Worm (Caenorhabditis elegans) whole organism, midembryonic: ENCODE data around the gene srx-19.
"Not testable (repeated sequence)": the region's sequence is repeated elsewhere in the genome, so short reads cannot be mapped to it uniquely, and the experiment has no call there.

ENCODE experiments used
- T22C8.4 ChIP-seq: fragments of 200-800 bp; sonication (Bioruptor generic); IDR thresholded peaks from 2 replicates; pipeline ENCODE4 v1.3.6; 2022; ENCODE audit warnings: missing genetic modification characterization, missing compliant biosample characterization
- cog-1 ChIP-seq: sonication (generic microtip); optimal IDR thresholded peaks from 2 replicates; lab custom pipeline; 2016; ENCODE audit warnings: missing genetic modification characterization, missing compliant biosample characterization
- flt-1 ChIP-seq: fragments of 200-800 bp; sonication (Bioruptor generic); IDR thresholded peaks from 2 replicates; pipeline ENCODE4 v1.3.6; 2022; ENCODE audit warnings: missing genetic modification characterization, missing compliant biosample characterization
- klf-2 ChIP-seq: fragments of 200-800 bp; sonication (Bioruptor generic); conservative IDR thresholded peaks from 2 replicates; pipeline ENCODE4 v1.3.6; 2022; ENCODE audit warnings: missing genetic modification reagents, missing genetic modification characterization, missing compliant biosample characterization
- med-1 ChIP-seq: sonication (generic microtip); optimal IDR thresholded peaks from 2 replicates; lab custom pipeline; 2017; ENCODE audit warnings: missing genetic modification characterization, mild to moderate bottlenecking, missing compliant biosample characterization, antibody characterized with exemption, missing genetic modification reagents; ENCODE audit not compliant: insufficient read depth
- ref-1 ChIP-seq: fragments of 200-800 bp; sonication (Bioruptor generic); conservative IDR thresholded peaks from 2 replicates; pipeline ENCODE4 v1.3.6; 2022; ENCODE audit warnings: missing genetic modification reagents, missing genetic modification characterization, missing compliant biosample characterization
- tab-1 ChIP-seq: fragments of 200-800 bp; sonication (Bioruptor generic); IDR thresholded peaks from 2 replicates; pipeline ENCODE4 v1.3.6; 2022; ENCODE audit warnings: missing genetic modification characterization, missing compliant biosample characterization
- ztf-23 ChIP-seq: fragments of 200-800 bp; sonication (Bioruptor generic); IDR thresholded peaks from 2 replicates; pipeline ENCODE4 v1.3.6; 2022; ENCODE audit warnings: missing genetic modification reagents, missing genetic modification characterization, missing compliant biosample characterization
- ztf-29 ChIP-seq: fragments of 200-800 bp; sonication (Bioruptor generic); IDR thresholded peaks from 2 replicates; pipeline ENCODE4 v1.3.6; 2022; ENCODE audit warnings: missing genetic modification reagents, missing genetic modification characterization, missing compliant biosample characterization

srx-19 gene

DNA sequence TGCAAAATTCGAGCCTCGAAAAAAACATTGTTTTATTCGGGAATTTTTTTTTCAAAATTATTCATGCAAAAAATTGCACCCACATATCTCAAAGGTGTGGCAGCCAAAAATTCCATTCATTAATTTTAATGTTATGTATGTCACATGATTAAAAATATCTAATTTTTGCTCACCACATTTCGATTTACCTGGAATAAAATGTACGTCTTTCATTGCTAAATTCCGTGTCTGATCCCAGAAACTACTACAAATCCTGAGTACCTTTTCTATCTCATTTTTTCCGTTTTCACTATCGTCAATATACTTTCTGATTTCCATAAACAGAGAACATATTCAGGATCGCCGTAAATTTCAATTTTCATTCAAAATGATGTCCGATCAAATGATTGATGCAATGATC is at the start of gene srx-19:
srx-19 (plus strand) TSS at position 301 of the 400 bp plus-strand sequence.
- TF ChIP-seq T22C8.4 (no peak), klf-2 (GFP tag; lab: Robert Waterston, UW) (no peak), tab-1 (GFP tag; lab: Robert Waterston, UW) (no peak), ztf-29 (GFP tag; lab: Robert Waterston, UW) (no peak), ztf-23 (GFP tag; lab: Robert Waterston, UW) (no peak), cog-1 (no peak), ref-1 (GFP tag; lab: Robert Waterston, UW) (no peak), flt-1 (no peak), med-1 (GFP tag; lab: Kevin White, UChicago) (no peak)

DNA sequence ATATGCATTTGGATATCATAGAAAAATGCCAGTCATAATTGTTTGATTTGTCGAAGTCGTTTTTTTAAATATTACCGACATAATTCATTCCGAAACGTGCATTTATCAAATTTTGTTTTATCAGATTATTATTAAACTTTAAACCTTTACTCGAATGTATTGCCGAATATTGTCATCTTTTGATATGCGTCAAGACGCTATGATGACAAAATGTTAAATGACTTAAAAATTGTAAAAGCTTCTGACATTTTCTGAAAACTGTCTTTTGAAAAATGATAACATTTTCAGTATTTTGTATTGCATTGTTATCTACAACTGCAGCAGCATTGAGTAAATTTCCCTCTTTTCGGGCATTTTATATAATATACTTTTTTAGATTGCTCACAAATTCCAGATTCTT is 48.4 kb upstream of the srx-19 start, which contains the start of gene H20E11.3:
H20E11.3 (plus strand) TSS at position 195 of the 400 bp plus-strand sequence.
- no peak for TF ChIP-seq flt-1
- TF ChIP-seq tab-1 (GFP tag; lab: Robert Waterston, UW) = no peak
- TF ChIP-seq ztf-29 (GFP tag; lab: Robert Waterston, UW) = no peak
- TF ChIP-seq klf-2 (GFP tag; lab: Robert Waterston, UW) = no peak
- no peak for TF ChIP-seq cog-1
- no peak for TF ChIP-seq med-1 (GFP tag; lab: Kevin White, UChicago)
- no peak for TF ChIP-seq ref-1 (GFP tag; lab: Robert Waterston, UW)

ce11 chrIV:6827477-6827876 is 45.6 kb upstream of the srx-19 start, which contains the start of gene H20E11.2:
Gene H20E11.2, plus strand, starts transcription at chrIV:6827777.
- TF ChIP-seq tab-1 (GFP tag; lab: Robert Waterston, UW); T22C8.4; med-1 (GFP tag; lab: Kevin White, UChicago): not testable (repeated sequence)

ce11 chrIV:6829902-6830301 is 43.2 kb upstream of the srx-19 start, which contains the start of gene H20E11.1:
Gene H20E11.1, plus strand, starts transcription at chrIV:6830145.
- TF ChIP-seq med-1 (GFP tag; lab: Kevin White, UChicago) = no peak
- no peak for TF ChIP-seq klf-2 (GFP tag; lab: Robert Waterston, UW)
- no peak for TF ChIP-seq ref-1 (GFP tag; lab: Robert Waterston, UW)
- no peak for TF ChIP-seq tab-1 (GFP tag; lab: Robert Waterston, UW)
- TF ChIP-seq flt-1 = no peak
- TF ChIP-seq ztf-29 (GFP tag; lab: Robert Waterston, UW) = no peak
- no peak for TF ChIP-seq T22C8.4
- no peak for TF ChIP-seq cog-1
- TF ChIP-seq ztf-23 (GFP tag; lab: Robert Waterston, UW) = no peak

DNA sequence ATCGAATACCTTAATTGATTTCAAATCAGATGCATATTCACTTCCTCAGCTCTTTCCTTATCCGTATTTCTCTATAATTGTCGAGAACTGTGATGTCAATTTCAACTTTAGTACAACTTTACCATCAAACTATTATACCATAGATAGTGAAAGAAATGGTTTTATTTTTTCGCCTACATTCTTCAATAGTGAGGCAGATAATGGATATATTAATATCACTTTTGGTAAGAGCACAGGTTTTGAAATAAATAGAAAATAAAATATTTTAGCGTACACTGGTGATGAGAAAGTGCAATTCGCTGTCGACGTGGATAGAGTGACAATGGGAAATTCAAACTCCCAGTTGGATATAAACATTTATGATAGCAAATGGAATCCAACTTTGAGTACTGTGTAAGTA is 40.9 kb upstream of the srx-19 start:
- TF ChIP-seq ztf-29 (GFP tag; lab: Robert Waterston, UW) (no peak), ref-1 (GFP tag; lab: Robert Waterston, UW) (no peak), T22C8.4 (no peak), tab-1 (GFP tag; lab: Robert Waterston, UW) (no peak), flt-1 (no peak), klf-2 (GFP tag; lab: Robert Waterston, UW) (no peak), ztf-23 (GFP tag; lab: Robert Waterston, UW) (no peak), cog-1 (no peak), med-1 (GFP tag; lab: Kevin White, UChicago) (no peak)

DNA sequence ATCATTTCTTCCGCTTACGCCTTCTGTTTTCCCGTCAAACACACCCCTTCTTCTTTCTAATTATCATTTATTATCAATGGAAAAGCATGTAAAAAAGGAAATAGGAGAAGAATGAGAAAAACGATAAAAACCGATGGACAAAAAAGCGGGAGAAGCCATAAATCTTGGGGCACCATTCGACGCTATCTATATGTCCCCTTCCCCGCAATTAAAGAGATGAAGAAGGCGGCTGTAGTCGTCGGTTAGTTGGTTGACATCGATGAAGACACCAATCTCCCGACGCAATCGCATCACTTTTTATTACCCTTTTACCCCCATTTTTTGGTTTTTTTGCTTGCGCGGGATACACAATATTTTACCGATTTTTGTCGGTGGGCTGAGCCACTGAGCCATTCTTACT is 39.4 kb upstream of the srx-19 start:
- TF ChIP-seq ztf-29 (GFP tag; lab: Robert Waterston, UW) = no peak

DNA sequence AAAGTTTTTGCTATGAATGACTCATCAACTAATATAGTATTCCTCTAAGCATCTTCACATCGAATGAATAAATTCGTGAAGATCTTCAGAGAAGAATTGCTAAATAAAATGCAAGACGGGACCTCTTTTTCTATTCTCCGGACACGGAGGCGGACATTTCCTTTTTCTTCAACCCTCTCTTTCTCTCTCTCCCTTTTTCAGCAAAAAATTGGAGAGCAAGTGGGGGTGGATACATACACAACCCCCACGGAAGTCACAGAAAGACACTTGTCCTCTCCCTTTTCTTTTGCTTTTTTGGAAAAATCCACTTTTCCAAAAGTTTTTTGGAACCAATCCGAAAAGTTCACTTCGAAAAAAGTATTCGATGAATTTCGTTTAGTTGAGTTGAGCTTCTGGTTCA is 38.4 kb upstream of the srx-19 start:
- TF ChIP-seq ztf-23 (GFP tag; lab: Robert Waterston, UW) (no peak), ztf-29 (GFP tag; lab: Robert Waterston, UW) (no peak), flt-1 (no peak), cog-1 (no peak), med-1 (GFP tag; lab: Kevin White, UChicago) (no peak), T22C8.4 (no peak), klf-2 (GFP tag; lab: Robert Waterston, UW) (no peak), tab-1 (GFP tag; lab: Robert Waterston, UW) (no peak), ref-1 (GFP tag; lab: Robert Waterston, UW) (no peak)

DNA sequence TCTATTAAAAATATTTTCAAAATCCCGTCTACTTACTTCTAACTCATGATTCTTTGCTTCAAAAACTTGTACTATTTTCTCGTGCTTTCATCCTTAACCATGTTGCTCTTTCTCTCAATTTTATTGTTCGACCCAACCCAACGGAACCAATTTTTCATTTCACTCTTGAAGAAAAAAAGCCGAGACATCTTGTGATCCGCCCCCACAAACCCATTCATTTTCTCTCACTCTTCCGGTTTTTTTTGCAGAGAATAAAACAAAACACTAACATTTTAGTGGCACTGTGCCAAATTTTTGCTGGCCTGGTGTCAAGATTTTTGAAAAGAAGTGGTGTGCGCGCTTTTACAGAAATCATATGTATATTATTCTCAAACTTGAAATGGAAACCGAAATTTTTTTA is 36.3 kb upstream of the srx-19 start:
- TF ChIP-seq klf-2 (GFP tag; lab: Robert Waterston, UW) (no peak), med-1 (GFP tag; lab: Kevin White, UChicago) (no peak), tab-1 (GFP tag; lab: Robert Waterston, UW) (no peak), T22C8.4 (no peak), ztf-29 (GFP tag; lab: Robert Waterston, UW) (no peak), flt-1 (no peak), ztf-23 (GFP tag; lab: Robert Waterston, UW) (no peak), ref-1 (GFP tag; lab: Robert Waterston, UW) (no peak)

ce11 chrIV:6839091-6839522 is 34.0 kb upstream of the srx-19 start:
- no peak for TF ChIP-seq tab-1 (GFP tag; lab: Robert Waterston, UW)
- no peak for TF ChIP-seq klf-2 (GFP tag; lab: Robert Waterston, UW)
- TF ChIP-seq flt-1 = no peak
- no peak for TF ChIP-seq T22C8.4
- TF ChIP-seq ztf-29 (GFP tag; lab: Robert Waterston, UW) = no peak
- TF ChIP-seq ref-1 (GFP tag; lab: Robert Waterston, UW) = no peak
- TF ChIP-seq cog-1 = no peak
- no peak for TF ChIP-seq ztf-23 (GFP tag; lab: Robert Waterston, UW)

- TF ChIP-seq klf-2 (GFP tag; lab: Robert Waterston, UW) (no peak), T22C8.4 (no peak), ztf-29 (GFP tag; lab: Robert Waterston, UW) (no peak), med-1 (GFP tag; lab: Kevin White, UChicago) (no peak), ztf-23 (GFP tag; lab: Robert Waterston, UW) (no peak), cog-1 (no peak), flt-1 (no peak), tab-1 (GFP tag; lab: Robert Waterston, UW) (no peak), ref-1 (GFP tag; lab: Robert Waterston, UW) (no peak)
These were observed 31.3 kb upstream of the srx-19 start for ce11 chrIV:6841562-6842282.
